Worm (Caenorhabditis elegans) whole organism, mixed stage, embryonic: ENCODE data around the gene elt-6.

Source experiments
- mep-1 ChIP-seq: fragments of 150-350 bp; optimal IDR thresholded peaks from 2 replicates; lab custom pipeline; 2017; ENCODE audit warnings: missing biosample characterization, missing genetic modification reagents, missing genetic modification characterization, inconsistent platforms
- pha-4 ChIP-seq: fragments of 150-350 bp; optimal IDR thresholded peaks from 2 replicates; lab custom pipeline; 2018; ENCODE audit warnings: missing biosample characterization, missing genetic modification reagents, missing genetic modification characterization
- snpc-4 ChIP-seq: fragments of 150-350 bp; optimal IDR thresholded peaks from 2 replicates; lab custom pipeline; 2014; ENCODE audit warnings: missing biosample characterization, missing genetic modification characterization
- sptf-1 ChIP-seq: sonication (generic microtip); optimal IDR thresholded peaks from 2 replicates; lab custom pipeline; 2017; ENCODE audit warnings: mild to moderate bottlenecking, missing genetic modification characterization, moderate library complexity, missing compliant biosample characterization
- unc-120 ChIP-seq: sonication (generic microtip); optimal IDR thresholded peaks from 2 replicates; lab custom pipeline; 2017; ENCODE audit warnings: missing genetic modification characterization, missing compliant biosample characterization; ENCODE audit not compliant: poor library complexity, severe bottlenecking
- unc-39 ChIP-seq: fragments of 150-350 bp; optimal IDR thresholded peaks from 2 replicates; lab custom pipeline; 2014; ENCODE audit warnings: missing biosample characterization, missing genetic modification characterization
- unc-62 ChIP-seq: fragments of 150-350 bp; optimal IDR thresholded peaks from 2 replicates; lab custom pipeline; 2014; ENCODE audit warnings: missing biosample characterization, missing genetic modification reagents, missing genetic modification characterization

DNA sequence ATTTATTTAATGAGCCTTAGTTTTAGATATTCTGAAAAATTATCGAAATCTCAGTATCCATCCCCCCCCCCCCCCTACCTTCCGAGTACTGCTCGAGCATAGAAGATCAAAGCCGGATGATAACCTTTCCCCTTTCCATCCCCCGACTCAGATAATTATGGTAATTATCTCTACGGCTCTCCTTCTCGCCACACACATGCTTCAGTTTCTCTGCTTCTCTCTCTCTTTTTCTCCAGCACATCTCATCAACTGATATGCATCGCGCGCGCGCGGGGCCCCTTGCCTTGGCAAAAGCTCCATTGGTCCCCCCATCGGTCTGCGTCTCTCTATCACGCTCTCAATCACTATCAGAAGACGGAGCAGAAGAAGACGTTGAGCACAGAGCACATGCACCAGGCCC is 11.1 kb upstream of the elt-6 start:
- TF ChIP-seq pha-4 (tag; lab: Kevin White, UChicago), result no peak
- no peak for TF ChIP-seq unc-39 (tag; lab: Kevin White, UChicago)
- TF ChIP-seq unc-62 (GFP tag; lab: Kevin White, UChicago), result no peak
- TF ChIP-seq sptf-1, result peak; percentile 16
- TF ChIP-seq unc-120 (tag; lab: Kevin White, UChicago), result peak; percentile 19
- TF ChIP-seq mep-1 (tag; lab: Kevin White, UChicago), result no peak
- TF ChIP-seq snpc-4 (tag; lab: Kevin White, UChicago), result no peak
